Worm (Caenorhabditis elegans): ENCODE results near the gene rif-1.2.

rif-1.2 gene

ce11 chrX:12393786-12394308 lies 22.6 kb upstream of the rif-1.2 start, which contains the start of gene F17E5.2 (continued):
- TF ChIP-seq lin-14 (GFP tag; optimal IDR thresholded peaks at IDR 0.05) (peak; percentile 98), nhr-11 (tag; optimal IDR thresholded peaks at IDR 0.05) (peak; percentile 73), pqm-1 (tag; optimal IDR thresholded peaks at IDR 0.05) (no peak), aly-2 (tag; optimal IDR thresholded peaks at IDR 0.05) (peak; percentile 72), mep-1 (tag; optimal IDR thresholded peaks at IDR 0.05) (peak; percentile 99)

- TF ChIP-seq blmp-1 (tag; optimal IDR thresholded peaks at IDR 0.05) (no peak), nhr-85 (tag) (no peak), efl-1 (optimal IDR thresholded peaks at IDR 0.05) (no peak), efl-1 (GFP tag; optimal IDR thresholded peaks at IDR 0.05 in 1 of 2) (no peak), C16A3.4 (tag; optimal IDR thresholded peaks at IDR 0.05) (no peak), tlp-1 (tag; optimal IDR thresholded peaks at IDR 0.05) (no peak), ztf-11 (tag; optimal IDR thresholded peaks at IDR 0.05) (no peak), lin-35 (GFP tag; optimal IDR thresholded peaks at IDR 0.05) (no peak), unc-62 (GFP tag; optimal IDR thresholded peaks at IDR 0.05) (no peak), lin-13 (GFP tag; optimal IDR thresholded peaks at IDR 0.05) (no peak), dsc-1 (tag; optimal IDR thresholded peaks at IDR 0.05) (no peak), lsy-2 (tag; optimal IDR thresholded peaks at IDR 0.05) (no peak), fkh-8 (tag; optimal IDR thresholded peaks at IDR 0.05) (no peak), sox-4 (tag; optimal IDR thresholded peaks at IDR 0.05) (no peak), sptf-1 (tag; optimal IDR thresholded peaks at IDR 0.05) (no peak), elt-2 (tag; optimal IDR thresholded peaks at IDR 0.05) (no peak)
Observed at ce11 chrX:12391380-12391779, 20.2 kb upstream of the rif-1.2 start, which contains the start of gene nekl-3. TSS of gene nekl-3 (minus strand) at chrX:12391480.

ce11 chrX:12378293-12378692 lies 7.1 kb upstream of the rif-1.2 start, which contains the start of gene glb-13:
TSS of gene glb-13 (minus strand) at chrX:12378393.
- TF ChIP-seq efl-1 (optimal IDR thresholded peaks at IDR 0.05): no peak
- TF ChIP-seq efl-1 (GFP tag; optimal IDR thresholded peaks at IDR 0.05 in 1 of 2): no peak
- no peak for TF ChIP-seq ztf-11 (tag; optimal IDR thresholded peaks at IDR 0.05)
- no peak for TF ChIP-seq nhr-12 (tag; optimal IDR thresholded peaks at IDR 0.05)
- TF ChIP-seq nhr-76 (tag; optimal IDR thresholded peaks at IDR 0.05): no peak
- no peak for TF ChIP-seq nhr-85 (tag)
- no peak for TF ChIP-seq nhr-77 (tag; optimal IDR thresholded peaks at IDR 0.05)
- TF ChIP-seq fkh-4 (tag; optimal IDR thresholded peaks at IDR 0.05; ENCODE audit: borderline replicate concordance): no peak
- TF ChIP-seq nhr-237 (tag; optimal IDR thresholded peaks at IDR 0.05): no peak
- no peak for TF ChIP-seq nhr-84 (tag; optimal IDR thresholded peaks at IDR 0.05)
- TF ChIP-seq nhr-11 (tag; optimal IDR thresholded peaks at IDR 0.05): no peak
- TF ChIP-seq hpl-2 (GFP tag; optimal IDR thresholded peaks at IDR 0.05): no peak
- TF ChIP-seq dsc-1 (tag; optimal IDR thresholded peaks at IDR 0.05): no peak
- no peak for TF ChIP-seq lsy-2 (tag; optimal IDR thresholded peaks at IDR 0.05)
- TF ChIP-seq jun-1 (tag; optimal IDR thresholded peaks at IDR 0.05): no peak
- TF ChIP-seq C34B4.2 (tag; optimal IDR thresholded peaks at IDR 0.05): no peak
- TF ChIP-seq nhr-71 (tag; optimal IDR thresholded peaks at IDR 0.05): no peak
- TF ChIP-seq ama-1 (optimal IDR thresholded peaks at IDR 0.05): no peak
- no peak for TF ChIP-seq grh-1 (GFP tag; IDR thresholded peaks at IDR 0.05)
- no peak for TF ChIP-seq ets-5 (GFP tag; IDR thresholded peaks at IDR 0.05)
- TF ChIP-seq egl-13 (tag; optimal IDR thresholded peaks at IDR 0.05): no peak

- TF ChIP-seq hpl-2 (GFP tag; optimal IDR thresholded peaks at IDR 0.05): no peak
- TF ChIP-seq efl-1 (optimal IDR thresholded peaks at IDR 0.05): no peak
- TF ChIP-seq efl-1 (GFP tag; optimal IDR thresholded peaks at IDR 0.05 in 1 of 2): no peak
- no peak for TF ChIP-seq sup-37 (GFP tag; optimal IDR thresholded peaks at IDR 0.05)
- TF ChIP-seq nhr-84 (tag; optimal IDR thresholded peaks at IDR 0.05): no peak
- no peak for TF ChIP-seq nhr-19 (GFP tag; conservative IDR thresholded peaks at IDR 0.05)
- no peak for TF ChIP-seq lin-35 (GFP tag; optimal IDR thresholded peaks at IDR 0.05)
- TF ChIP-seq ceh-8 (GFP tag; optimal IDR thresholded peaks at IDR 0.05): no peak
- no peak for TF ChIP-seq sptf-1 (tag; optimal IDR thresholded peaks at IDR 0.05)
- no peak for TF ChIP-seq blmp-1 (tag; optimal IDR thresholded peaks at IDR 0.05)
- no peak for TF ChIP-seq nhr-76 (tag; optimal IDR thresholded peaks at IDR 0.05)
- TF ChIP-seq jun-1 (tag; optimal IDR thresholded peaks at IDR 0.05): no peak
- TF ChIP-seq fkh-4 (tag; optimal IDR thresholded peaks at IDR 0.05; ENCODE audit: borderline replicate concordance): no peak
- TF ChIP-seq egl-13 (tag; optimal IDR thresholded peaks at IDR 0.05): no peak
- TF ChIP-seq zip-4 (GFP tag; optimal IDR thresholded peaks at IDR 0.05): no peak
- TF ChIP-seq unc-86 (tag; optimal IDR thresholded peaks at IDR 0.05): no peak
Observed at ce11 chrX:12375783-12376182, 4.6 kb upstream of the rif-1.2 start.
